Fruit fly (Drosophila melanogaster): ENCODE data around the gene CG9240.

DNA sequence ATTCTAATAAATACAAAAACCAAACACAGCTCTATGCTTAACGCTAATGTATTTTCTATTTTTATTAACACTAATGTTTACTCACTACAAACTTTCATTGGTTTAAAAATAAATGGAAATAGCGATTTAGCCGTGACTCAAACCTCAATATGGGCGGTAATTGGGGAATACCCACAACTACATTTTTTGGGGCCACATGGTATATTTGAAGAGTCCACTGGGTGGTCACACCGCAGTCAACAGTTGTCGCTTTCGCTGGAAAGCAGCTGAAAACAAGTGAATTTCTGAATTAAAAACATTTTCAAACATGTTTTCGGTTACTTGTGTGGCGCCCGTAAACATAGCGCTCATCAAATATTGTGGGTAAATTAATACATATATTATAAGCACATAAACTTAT, 47.9 kb upstream of the CG9240 start, which contains the start of gene Mvd:
- TF ChIP-seq CTCF (optimal IDR thresholded peaks at IDR 0.05) = peak in 1 of 2 experiments; percentile 45
- TF ChIP-seq CG8478 (optimal IDR thresholded peaks at IDR 0.05) = no peak
